Fruit fly (Drosophila melanogaster) whole organism, larva: ENCODE data around the gene CG31468.
A peak's percentile ranks its signal among the peaks of the same experiment; 100 is the strongest.

Experiments used
- noc ChIP-seq: fragments of 200-800 bp; sonication (Bioruptor generic); optimal IDR thresholded peaks from 3 replicates; lab custom pipeline; 2019; ENCODE audit warnings: missing biosample characterization, mild to moderate bottlenecking, missing genetic modification characterization, moderate library complexity

The CG31468 gene

dm6 chr3R:23666672-23667211, 33.4 kb downstream of the CG31468 start:
- no peak for TF ChIP-seq noc (tag; lab: Kevin White, UChicago)

DNA sequence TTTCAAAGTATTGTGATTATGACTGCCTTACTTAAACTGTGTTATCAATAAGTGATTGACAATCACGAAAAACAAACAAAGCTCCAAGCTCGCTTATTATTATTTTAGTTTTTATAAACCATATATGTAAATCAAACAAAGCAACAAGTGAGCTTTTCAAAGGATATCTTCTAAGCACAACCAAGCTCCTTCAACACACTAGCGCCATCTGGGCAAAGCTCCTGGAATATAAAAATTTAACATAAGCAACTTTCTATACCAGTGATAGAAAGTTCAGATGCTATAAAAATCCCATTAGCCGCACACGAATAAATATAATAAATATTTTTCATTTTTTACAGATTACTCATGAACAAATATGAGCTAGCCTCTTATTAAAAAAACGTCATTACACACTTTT, 35.7 kb downstream of the CG31468 start:
- TF ChIP-seq noc (tag; lab: Kevin White, UChicago), result no peak

DNA sequence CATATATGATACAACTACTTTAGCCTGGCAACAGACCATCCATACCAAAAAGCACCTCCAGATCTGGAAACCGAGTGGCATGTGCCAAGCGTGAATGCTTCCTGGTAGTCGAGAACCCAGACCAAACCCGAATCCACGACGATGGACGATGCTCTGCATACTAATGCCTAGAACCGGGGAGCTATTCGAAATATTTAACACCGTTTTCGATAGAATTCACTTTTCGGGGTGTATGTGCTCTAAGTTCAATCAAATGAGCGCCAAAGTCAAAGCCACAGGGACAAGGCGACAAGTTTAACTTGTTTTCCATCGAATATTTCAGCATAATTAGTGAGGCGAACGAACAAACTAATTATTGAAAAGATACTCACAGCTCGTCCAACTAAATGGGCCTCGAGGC, 37.4 kb downstream of the CG31468 start:
- no peak for TF ChIP-seq noc (tag; lab: Kevin White, UChicago)

- TF ChIP-seq noc (tag; lab: Kevin White, UChicago), result no peak
Observed at dm6 chr3R:23659598-23659997, 40.6 kb downstream of the CG31468 start.

dm6 chr3R:23658948-23659347, 41.2 kb downstream of the CG31468 start:
- no peak for TF ChIP-seq noc (tag; lab: Kevin White, UChicago)

DNA sequence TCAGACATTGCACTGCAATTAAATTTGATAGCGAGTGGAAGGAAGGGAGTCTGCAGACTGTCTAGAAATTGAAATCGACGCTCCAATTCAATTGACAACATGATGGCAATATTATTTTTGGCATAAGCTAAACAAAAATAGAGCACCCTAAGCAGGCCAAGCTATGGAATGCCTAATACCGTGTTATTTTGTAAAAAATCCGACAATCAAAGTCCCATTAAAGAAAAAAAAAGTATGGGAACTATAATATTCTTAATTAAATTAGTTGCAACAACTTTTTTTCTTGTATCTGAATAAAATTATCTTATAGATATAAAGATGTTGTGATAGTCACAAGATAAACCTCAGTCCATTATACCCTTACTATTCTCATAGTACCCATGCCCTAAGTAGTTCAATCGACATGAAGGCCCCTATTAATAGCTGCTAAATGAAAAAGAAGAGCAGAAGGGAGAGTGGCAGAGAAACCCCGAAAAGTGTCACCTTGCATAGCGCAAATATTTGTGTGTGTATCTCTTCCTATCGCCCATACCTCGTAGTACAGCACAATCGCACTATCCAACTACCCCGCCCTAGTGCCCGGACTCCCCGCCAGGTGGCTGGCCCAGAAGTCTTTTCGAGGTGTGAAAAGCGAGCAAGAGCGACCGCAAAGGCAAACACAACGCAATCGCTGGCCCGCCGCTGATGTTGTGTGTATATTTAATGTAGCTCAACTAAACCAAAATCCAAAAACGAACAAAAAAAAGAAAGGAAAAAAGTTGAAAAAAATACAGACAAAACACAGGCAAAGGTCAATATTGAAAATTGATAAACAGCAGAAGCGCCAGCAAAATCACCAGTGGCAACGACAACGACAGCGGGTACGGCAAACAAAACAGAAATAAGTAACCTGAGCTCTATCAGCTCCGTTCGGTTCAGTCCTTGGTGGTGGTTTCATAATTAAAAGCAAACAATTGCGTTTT, 42.5 kb downstream of the CG31468 start:
- TF ChIP-seq noc (tag; lab: Kevin White, UChicago), result peak; percentile 58

DNA sequence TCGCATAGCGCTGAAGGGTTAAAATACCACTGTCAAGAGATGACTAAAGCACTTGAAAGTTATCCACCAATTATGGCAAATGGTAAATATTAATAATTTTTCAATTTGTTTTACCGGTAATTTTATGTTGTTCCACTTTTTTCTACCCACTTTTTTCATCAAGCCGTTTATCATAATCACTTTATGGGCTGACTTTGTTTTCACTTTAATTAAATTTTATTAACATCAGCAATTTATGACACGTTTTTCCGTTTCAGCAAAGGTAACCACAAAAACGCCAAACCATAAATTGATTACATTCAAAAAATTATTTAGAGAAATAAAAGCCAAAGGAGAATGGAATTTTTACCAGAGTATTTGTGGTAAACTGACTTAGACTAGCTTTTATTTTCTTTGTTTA, 44.7 kb downstream of the CG31468 start:
- TF ChIP-seq noc (tag; lab: Kevin White, UChicago), result no peak

DNA sequence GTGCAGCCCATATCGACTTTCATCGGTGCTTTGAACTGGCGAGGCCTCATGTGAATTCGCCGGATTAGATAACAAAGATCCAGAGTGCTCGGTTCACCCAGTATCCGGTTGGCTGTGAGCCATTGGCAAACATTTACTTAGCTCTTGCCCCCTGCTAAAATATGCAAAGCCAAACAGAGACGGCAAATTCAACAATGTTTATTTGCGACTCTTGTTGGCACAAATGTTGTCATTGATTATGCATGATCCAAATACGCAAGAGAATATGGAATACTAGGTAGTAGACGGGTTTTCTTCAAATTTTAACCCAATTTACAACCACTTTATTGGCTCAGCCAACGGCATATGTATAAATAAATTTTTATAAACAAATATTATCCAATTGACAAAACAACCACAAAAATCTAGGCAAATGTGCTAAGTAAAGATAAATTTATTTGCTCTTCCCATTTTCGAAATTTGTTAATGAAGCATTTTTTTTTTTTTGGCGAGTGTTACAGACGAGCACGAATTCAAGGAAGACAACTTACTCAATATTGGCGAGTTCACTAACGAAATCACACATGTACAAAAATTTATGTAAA, 47.5 kb downstream of the CG31468 start:
- TF ChIP-seq noc (tag; lab: Kevin White, UChicago), result peak; percentile 89

DNA sequence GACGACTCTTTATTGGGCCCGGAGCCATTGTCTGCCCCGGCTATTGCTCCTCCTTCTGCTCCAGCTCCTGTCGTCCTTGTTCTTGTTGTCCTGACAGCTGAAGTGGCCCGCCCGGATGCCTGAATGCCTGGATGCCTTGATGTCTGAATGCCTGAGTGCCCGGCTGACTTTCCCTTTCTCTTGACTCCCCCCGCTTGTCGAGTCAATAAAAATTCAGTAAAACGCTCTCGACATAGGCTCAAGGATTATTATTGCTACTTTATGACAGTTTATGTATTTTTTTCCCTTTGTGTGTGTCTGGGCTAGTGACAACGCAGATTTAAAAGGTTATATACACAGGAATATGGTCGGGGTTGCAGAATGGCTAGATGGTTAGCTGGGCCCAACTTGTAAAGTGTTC, 50.3 kb downstream of the CG31468 start:
- no peak for TF ChIP-seq noc (tag; lab: Kevin White, UChicago)
